Fruit fly (Drosophila melanogaster) whole organism, pupa: ENCODE data around the gene Rbm13.

Source experiments
- CG15710 ChIP-seq: fragments of 200-800 bp; sonication (Bioruptor generic); optimal IDR thresholded peaks from 2 replicates; lab custom pipeline; 2018; ENCODE audit warnings: missing biosample characterization, mild to moderate bottlenecking, missing genetic modification characterization, moderate library complexity
- Ets98B ChIP-seq: fragments of 200-800 bp; sonication (Bioruptor generic); IDR thresholded peaks from 2 replicates; pipeline ENCODE4 v1.3.6; 2022; ENCODE audit warnings: missing biosample characterization, missing genetic modification characterization

dm6 chrX:8892445-8893009 is 9.0 kb upstream of the Rbm13 start:
- TF ChIP-seq CG15710 (tag; lab: Kevin White, UChicago) (peak; percentile 19), Ets98B (GFP tag; lab: Robert Waterston, UW) (0 out of 2 replicates have a peak, but pooled peaks have one; percentile 13)
